Worm (Caenorhabditis elegans) whole organism, L1 larva: ENCODE measurements around the gene C52B9.8.
A peak's percentile ranks its signal among the peaks of the same experiment; 100 is the strongest.

Experiments
- ceh-90 ChIP-seq: sonication (generic microtip); optimal IDR thresholded peaks from 2 replicates; lab custom pipeline; 2016; ENCODE audit warnings: missing genetic modification characterization, missing compliant biosample characterization
- lin-13 ChIP-seq: fragments of 150-350 bp; optimal IDR thresholded peaks from 2 replicates; lab custom pipeline; 2014; ENCODE audit warnings: missing biosample characterization, missing genetic modification reagents, missing genetic modification characterization
- mef-2 ChIP-seq: fragments of 150-350 bp; optimal IDR thresholded peaks from 2 replicates; lab custom pipeline; 2014; ENCODE audit warnings: missing biosample characterization, missing genetic modification characterization
- nhr-47 ChIP-seq: sonication (generic microtip); optimal IDR thresholded peaks from 2 replicates; lab custom pipeline; 2016; ENCODE audit warnings: mild to moderate bottlenecking, missing genetic modification characterization, moderate library complexity, missing compliant biosample characterization
- sptf-1 ChIP-seq: fragments of 150-350 bp; optimal IDR thresholded peaks from 2 replicates; lab custom pipeline; 2014; ENCODE audit warnings: missing biosample characterization, missing genetic modification characterization
- zip-4 ChIP-seq: fragments of 200-800 bp; sonication (Bioruptor generic); optimal IDR thresholded peaks from 2 replicates; lab custom pipeline; 2018; ENCODE audit warnings: mild to moderate bottlenecking, missing genetic modification characterization, moderate library complexity, missing compliant biosample characterization

The C52B9.8 gene

ce11 chrX:4260297-4260696 is 51.3 kb downstream of the C52B9.8 start, which contains the start of gene C52B9.4 (continued):
- TF ChIP-seq ceh-90 (tag; lab: Kevin White, UChicago) (no peak), mef-2 (tag; lab: Kevin White, UChicago) (no peak), sptf-1 (no peak), nhr-47 (tag; lab: Kevin White, UChicago) (peak; percentile 59), zip-4 (GFP tag; lab: Kevin White, UChicago) (no peak), lin-13 (no peak)
- TF ChIP-seq, all 84 proteins: peak for 30
